Fruit fly (Drosophila melanogaster) Kc167 (cell line): ENCODE results near the gene dsf.

Experiments
- Myc ChIP-seq: fragments of >200 bp; optimal IDR thresholded peaks from 2 replicates; lab custom pipeline; 2017; ENCODE audit warnings: missing external identifiers
- Sin3A ChIP-seq: fragments of >200 bp; optimal IDR thresholded peaks from 2 replicates; lab custom pipeline; 2018; ENCODE audit warnings: missing external identifiers
- h ChIP-seq: fragments of >200 bp; optimal IDR thresholded peaks from 3 replicates; lab custom pipeline; 2018; ENCODE audit warnings: missing external identifiers
- insv ChIP-seq: fragments of >200 bp; optimal IDR thresholded peaks from 3 replicates; lab custom pipeline; 2018; ENCODE audit warnings: missing external identifiers
- psq ChIP-seq: fragments of >200 bp; optimal IDR thresholded peaks from 2 replicates; lab custom pipeline; 2017; ENCODE audit warnings: missing external identifiers
- ttk ChIP-seq: sonication (Bioruptor generic); optimal IDR thresholded peaks from 2 replicates; lab custom pipeline; 2017; ENCODE audit warnings: missing external identifiers

The dsf gene

DNA sequence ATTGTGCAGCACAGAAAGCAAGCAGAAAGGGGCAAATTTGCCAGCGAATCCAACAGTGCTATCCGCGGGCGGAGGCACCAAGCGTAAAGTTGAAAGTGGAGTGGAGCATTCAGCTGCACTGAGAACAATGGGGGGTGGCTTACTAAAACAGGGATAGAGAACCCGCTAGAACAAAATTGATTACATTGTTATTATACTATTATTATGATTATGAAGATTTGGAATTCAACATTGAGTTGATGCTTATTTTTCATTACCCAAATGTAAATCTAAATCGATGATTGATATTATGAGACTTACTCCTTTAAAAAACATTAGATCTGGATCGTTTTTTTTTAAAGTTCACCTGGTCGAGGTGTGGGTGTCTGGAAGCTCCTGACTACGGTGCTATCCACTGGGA is 24.2 kb upstream of the dsf start:
- no peak for TF ChIP-seq insv (lab: Kevin White, UChicago)
- no peak for TF ChIP-seq Sin3A (lab: Kevin White, UChicago)
- TF ChIP-seq h (lab: Kevin White, UChicago), result no peak
- no peak for TF ChIP-seq psq
- no peak for TF ChIP-seq Myc (lab: Kevin White, UChicago)
- TF ChIP-seq ttk, result no peak

DNA sequence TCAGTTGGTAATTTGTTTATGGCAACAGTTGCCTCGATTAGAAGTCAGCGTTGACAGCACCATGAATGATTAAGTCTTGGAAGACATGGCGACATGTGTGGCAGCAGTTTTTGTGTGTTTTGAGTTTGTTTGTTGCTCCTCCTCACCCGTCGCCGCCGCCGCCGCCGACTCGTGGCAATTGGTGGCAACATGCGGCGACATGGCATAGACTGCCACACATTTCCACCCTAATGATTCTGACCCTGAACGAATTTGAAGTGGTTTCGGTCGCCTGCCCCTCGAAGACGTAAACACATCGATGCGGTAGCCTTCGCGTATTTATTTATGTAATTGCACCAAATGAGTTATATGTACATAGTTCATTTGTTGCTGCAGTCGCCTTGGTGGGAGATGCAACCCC is 22.8 kb upstream of the dsf start:
- TF ChIP-seq Myc (lab: Kevin White, UChicago), result no peak
- TF ChIP-seq h (lab: Kevin White, UChicago), result no peak
- TF ChIP-seq psq, result no peak

DNA sequence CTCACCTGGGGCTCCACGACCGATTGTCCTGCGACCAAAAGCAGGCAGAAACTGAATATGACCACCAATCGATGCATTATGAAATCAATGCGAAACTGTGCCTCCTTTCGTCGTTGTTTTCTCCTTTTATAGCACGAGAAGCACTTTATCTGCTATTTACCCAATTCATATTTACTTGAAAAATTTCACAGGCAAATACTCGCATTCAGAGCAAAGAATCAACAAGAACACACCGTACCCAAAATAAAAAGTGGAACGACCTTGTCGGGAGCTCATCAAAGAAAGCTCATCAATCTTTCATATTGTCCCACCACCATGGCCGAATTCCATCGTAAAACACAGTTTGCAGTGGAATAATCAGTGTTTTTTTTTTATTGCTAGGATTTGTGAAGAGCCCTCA is 21.2 kb upstream of the dsf start, which contains the start of gene CG9021:
Gene CG9021 (minus strand): TSS at position 105 of the 400 bp plus-strand sequence.
- TF ChIP-seq Myc (lab: Kevin White, UChicago) (no peak), insv (lab: Kevin White, UChicago) (no peak), h (lab: Kevin White, UChicago) (no peak), psq (no peak), ttk (no peak), Sin3A (lab: Kevin White, UChicago) (no peak)

DNA sequence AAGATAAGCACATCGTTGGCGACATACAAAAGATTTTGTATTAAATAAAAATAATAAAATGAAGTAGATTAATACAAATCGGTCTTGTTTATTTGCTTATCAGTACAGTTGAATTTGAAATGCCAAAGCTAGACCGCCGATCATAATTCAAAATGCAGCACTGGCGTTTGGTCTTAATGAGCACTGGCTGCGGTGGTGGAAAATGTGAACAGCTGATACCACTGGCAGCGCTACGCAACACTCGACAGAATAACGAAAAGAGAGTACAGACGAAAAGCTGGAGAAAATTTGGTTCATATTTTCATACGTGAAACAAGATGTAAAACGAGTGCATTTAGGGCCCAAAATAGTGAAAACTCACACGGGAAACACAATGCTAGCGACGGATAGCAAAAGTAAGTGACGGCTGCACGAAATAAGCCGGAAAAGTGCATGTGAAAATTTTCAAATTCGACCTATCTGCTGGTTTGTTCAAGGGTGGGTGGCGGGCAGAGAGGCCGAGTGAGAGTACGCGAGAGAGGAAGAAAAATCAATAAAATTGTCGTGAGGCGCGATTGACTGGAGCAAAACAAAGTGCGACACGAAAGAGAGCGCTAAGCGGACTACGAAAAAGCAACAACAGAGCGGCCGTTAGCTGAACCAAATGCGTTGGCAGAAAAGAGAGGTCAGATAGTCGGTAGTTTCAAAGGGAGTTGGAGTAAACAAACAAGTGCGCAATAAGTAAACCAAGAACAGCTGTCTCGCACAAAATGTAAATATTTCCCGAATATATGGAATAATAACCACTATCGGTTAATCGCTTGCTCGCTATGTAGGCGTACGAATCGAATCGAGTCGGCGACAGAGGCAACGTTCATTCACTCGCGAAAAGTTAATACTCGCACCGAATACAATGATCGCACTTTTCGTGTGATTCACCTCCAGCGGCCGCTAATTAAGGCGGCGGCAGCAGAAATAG is 18.6 kb upstream of the dsf start, which contains the start of gene bchs:
Gene bchs (plus strand): TSS at position 277 of the 958 bp plus-strand sequence.
- TF ChIP-seq Myc (lab: Kevin White, UChicago) (no peak), insv (lab: Kevin White, UChicago) (no peak), Sin3A (lab: Kevin White, UChicago) (no peak)

DNA sequence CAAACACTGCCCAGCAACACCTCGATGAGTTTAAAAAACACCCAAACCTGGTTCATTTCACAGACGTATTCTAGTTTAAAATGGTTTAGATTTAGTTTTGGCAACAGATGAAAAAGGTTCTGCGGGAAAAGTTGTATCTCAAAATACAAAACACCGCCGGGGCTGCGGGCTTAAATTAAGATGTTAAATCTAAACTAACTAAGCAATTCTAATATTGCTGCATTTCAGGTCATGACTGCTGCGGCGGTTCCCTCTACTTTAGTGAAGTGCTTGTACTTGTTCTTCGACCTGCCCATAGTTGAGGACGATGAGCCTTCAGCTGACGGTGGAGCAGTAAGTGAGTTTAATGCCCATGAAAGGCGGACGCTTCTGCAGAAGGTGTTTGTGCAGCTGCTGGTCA is 15.5 kb upstream of the dsf start, which contains the start of gene CG14000:
Gene CG14000 (minus strand): TSS at position 101 of the 400 bp plus-strand sequence.
- TF ChIP-seq Myc (lab: Kevin White, UChicago) (no peak), psq (no peak), insv (lab: Kevin White, UChicago) (no peak), Sin3A (lab: Kevin White, UChicago) (no peak), h (lab: Kevin White, UChicago) (no peak), ttk (no peak)

DNA sequence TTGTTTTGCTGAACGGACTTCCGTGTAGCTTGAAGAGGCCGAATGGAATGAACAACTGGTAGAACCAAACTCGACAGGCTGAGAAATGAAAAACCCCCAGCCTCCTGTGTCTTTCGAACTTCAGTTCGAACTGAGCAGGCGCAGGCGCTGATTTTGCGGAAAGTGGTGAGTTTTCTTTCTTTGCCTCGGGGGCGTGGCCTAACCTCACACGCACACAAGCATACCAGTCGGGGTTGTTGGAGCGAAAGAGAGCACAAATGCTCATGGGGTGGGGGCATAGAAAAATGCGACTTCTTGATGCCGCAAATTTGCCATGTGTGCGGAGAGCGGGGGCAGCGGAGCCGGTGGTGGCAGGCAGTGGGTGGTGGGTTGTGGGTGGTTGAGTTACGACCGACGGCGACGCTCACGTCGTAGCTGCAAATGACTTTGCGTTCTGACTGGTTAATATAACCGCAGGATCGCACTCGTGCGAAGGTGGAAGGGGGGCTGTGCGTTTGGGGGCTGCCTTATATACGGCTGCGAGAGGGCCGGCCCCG is 2.1 kb upstream of the dsf start, which contains the start of gene CG9016:
Gene CG9016 (minus strand): TSS at position 51 of the 536 bp plus-strand sequence.
- TF ChIP-seq psq (no peak), ttk (no peak), h (lab: Kevin White, UChicago) (no peak), Myc (lab: Kevin White, UChicago) (no peak)

DNA sequence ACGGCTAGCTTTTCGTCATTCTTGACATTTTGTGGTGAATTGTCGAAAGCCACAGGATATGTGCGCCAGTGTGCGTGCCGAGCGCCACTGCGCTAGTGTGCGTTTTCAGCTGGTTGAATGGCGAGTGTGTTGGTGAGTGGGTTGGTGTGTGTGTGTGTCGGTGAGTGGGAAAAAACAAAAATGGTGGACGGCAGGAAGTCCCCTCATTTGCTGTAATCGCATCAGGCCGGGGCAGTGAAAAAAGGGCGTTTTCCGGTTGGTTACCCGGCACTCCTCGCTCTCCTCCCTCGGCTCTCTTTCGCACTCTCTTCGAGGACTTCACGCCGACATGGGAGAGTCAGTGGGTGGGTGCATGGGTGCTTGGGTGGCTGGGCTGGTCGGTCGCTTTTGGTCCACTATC is 573 bp upstream of the dsf start:
- no peak for TF ChIP-seq Sin3A (lab: Kevin White, UChicago)
- TF ChIP-seq ttk, result no peak
- no peak for TF ChIP-seq psq
- no peak for TF ChIP-seq Myc (lab: Kevin White, UChicago)
- no peak for TF ChIP-seq insv (lab: Kevin White, UChicago)
- TF ChIP-seq h (lab: Kevin White, UChicago), result no peak

DNA sequence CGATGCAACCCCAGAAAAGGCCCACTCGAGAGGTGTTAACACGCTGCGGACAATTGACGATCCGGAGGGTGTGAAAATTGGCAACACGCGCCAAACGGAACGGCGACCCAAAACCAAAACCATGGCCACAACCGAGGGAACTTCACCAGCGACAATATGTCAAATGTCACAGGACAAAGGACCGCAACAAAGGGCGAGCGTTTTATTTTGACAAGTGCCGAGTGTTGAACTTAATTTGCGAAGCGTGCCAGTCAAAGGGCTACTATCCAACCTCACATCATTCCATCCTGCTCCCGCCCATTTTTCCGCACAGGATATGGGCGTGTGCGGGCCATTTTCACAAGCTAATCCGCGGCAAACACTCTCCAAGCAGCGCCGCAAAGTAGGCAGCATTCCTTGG is 1.6 kb downstream of the dsf start:
- TF ChIP-seq Sin3A (lab: Kevin White, UChicago), result no peak
- no peak for TF ChIP-seq insv (lab: Kevin White, UChicago)
- no peak for TF ChIP-seq h (lab: Kevin White, UChicago)
- no peak for TF ChIP-seq ttk
- TF ChIP-seq psq, result no peak
- no peak for TF ChIP-seq Myc (lab: Kevin White, UChicago)

DNA sequence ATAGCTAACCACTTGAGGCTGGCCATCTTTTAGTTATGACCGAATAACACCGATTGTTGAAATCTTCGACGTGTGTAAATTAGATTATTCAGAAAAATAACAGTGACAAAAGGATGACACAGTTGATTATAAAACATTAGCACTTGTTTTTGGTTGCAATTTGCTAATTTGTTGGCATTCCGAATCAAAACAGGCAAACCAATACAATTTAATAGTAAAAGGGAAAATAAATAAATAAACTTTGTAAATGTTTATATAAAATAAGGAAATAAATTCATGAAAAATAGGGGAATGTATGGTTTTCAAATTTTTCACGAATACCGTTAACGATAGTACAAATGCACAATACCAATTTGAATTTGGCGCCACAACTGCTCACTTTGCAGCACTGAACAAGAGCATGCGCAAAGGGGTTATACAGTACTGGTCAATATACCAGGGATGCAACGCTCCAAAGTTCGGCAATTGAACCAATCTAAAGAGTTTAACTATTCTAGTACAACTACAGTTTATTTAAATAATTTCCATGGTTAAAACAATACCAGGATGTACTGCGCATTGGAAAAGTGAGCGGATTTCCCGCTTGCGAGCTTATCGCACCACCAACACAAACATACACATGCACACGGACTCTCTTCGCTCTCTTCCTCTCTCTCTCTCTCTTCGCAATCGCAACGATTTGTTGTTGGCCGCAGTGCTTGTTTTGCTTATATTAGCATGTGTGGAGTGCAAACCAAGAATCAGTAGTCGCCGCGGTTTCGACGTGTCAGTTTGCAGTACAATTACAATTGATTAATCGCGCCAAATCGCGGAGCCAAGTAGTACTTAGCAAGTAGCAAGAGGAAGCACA is 17.7 kb downstream of the dsf start, which contains the start of the genes Sfp26Ad and Gpdh1:
Gene Sfp26Ad (minus strand): TSS at position 76 of the 850 bp plus-strand sequence.
Gene Gpdh1 (plus strand): TSS at position 415 of the 850 bp plus-strand sequence.
- TF ChIP-seq Sin3A (lab: Kevin White, UChicago) (no peak), insv (lab: Kevin White, UChicago) (no peak), psq (no peak), Myc (lab: Kevin White, UChicago) (no peak), ttk (no peak), h (lab: Kevin White, UChicago) (no peak)

DNA sequence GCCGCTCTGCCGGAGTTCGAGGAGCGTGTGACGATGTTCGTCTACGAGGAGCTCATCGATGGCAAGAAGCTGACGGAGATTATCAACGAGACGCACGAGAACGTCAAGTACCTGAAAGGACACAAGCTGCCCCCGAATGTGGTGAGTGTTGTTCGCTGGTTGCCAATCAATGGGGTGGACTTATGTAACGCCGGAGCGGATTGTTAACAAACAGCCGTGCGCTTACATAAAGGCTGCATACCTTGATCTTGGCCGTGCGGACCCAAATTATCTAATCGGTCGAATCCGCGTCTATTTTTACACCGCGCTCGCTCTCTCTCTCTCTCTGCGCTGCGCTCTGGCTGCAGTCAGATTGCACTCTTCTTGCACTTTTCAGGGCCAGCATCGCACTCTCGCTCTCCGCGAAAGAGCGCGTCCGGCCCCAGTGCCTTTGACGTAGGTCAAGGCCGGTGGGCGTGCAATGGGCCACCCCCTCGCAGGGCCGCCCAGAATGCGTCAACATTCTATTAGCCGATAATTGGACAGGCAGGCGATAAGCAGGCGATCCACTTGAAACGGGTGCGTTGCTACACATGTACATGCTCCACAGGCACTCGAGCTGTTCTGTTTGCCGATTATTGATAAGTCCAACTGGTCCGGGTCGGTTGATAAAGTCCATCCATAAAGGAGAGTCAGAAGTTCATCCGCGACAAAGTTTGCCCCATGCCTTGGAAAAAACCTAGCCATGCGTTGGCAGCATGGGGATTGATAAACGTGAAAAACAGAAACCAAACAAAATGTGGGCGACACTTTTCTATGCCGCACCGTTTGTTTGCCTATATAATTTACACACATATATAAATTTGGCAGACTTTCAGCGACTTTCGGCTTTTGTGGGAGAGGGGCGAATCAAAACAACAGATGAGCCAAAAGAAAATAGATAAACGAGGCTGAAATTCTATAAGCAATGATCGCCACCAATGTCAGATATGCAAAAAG is 18.9 kb downstream of the dsf start:
- no peak for TF ChIP-seq ttk
- TF ChIP-seq insv (lab: Kevin White, UChicago), result no peak
- TF ChIP-seq psq, result no peak
- TF ChIP-seq Myc (lab: Kevin White, UChicago), result no peak
- TF ChIP-seq h (lab: Kevin White, UChicago), result no peak
- no peak for TF ChIP-seq Sin3A (lab: Kevin White, UChicago)
